Worm (Caenorhabditis elegans) whole organism, L4/young adult: ENCODE measurements around the gene scl-21.

Experiments used
- W03F9.2 ChIP-seq: fragments of 150-350 bp; optimal IDR thresholded peaks from 2 replicates; lab custom pipeline; 2014; ENCODE audit warnings: missing biosample characterization, missing genetic modification characterization
- dao-5 ChIP-seq: sonication (generic microtip); optimal IDR thresholded peaks from 2 replicates; lab custom pipeline; 2016; ENCODE audit warnings: missing genotype, missing genetic modification characterization, moderate library complexity, missing compliant biosample characterization
- him-1 ChIP-seq: sonication (generic microtip); optimal IDR thresholded peaks from 2 replicates; lab custom pipeline; 2016; ENCODE audit warnings: missing genotype, missing genetic modification reagents, missing genetic modification characterization, missing compliant biosample characterization

DNA sequence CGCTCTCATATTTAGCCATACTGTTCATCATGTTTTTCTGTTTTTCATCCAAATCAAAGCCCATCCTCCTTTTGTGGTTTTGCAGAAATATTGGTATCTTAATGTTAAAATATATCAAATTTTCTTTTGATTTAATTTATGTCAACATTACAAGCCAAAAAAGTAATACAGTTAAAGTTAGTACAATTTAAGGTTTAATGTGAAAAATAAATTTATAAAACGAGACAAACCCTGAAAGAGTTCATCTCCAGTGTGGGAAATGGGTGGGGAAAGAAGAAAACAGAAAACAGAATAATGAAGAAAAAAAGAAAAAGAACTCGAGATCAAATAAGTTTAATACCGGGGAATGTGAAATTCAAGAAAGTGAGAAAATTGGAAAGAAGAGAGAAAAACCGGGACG, 46.7 kb downstream of the scl-21 start, which contains the start of gene M04C3.2:
- no peak for TF ChIP-seq W03F9.2 (tag; lab: Kevin White, UChicago)
- no peak for TF ChIP-seq dao-5 (tag; lab: Kevin White, UChicago)
- TF ChIP-seq him-1 (tag; lab: Kevin White, UChicago): no peak
